Worm (Caenorhabditis elegans) whole organism, L2 larva: ENCODE measurements around the gene K11H3.5.

Source experiments
- C34F6.9 ChIP-seq: fragments of 150-350 bp; optimal IDR thresholded peaks from 2 replicates; lab custom pipeline; 2014; ENCODE audit warnings: missing biosample characterization, missing genetic modification characterization
- F13H6.1 ChIP-seq: sonication (generic microtip); optimal IDR thresholded peaks from 2 replicates; lab custom pipeline; 2016; ENCODE audit warnings: missing genetic modification characterization, missing compliant biosample characterization
- R02D3.7 ChIP-seq: fragments of 150-350 bp; optimal IDR thresholded peaks from 2 replicates; lab custom pipeline; 2014; ENCODE audit warnings: missing biosample characterization, missing genetic modification characterization
- Y55F3AM.14 ChIP-seq: fragments of 200-800 bp; sonication (Bioruptor generic); optimal IDR thresholded peaks from 2 replicates; lab custom pipeline; 2018; ENCODE audit warnings: mild to moderate bottlenecking, missing genetic modification characterization, missing compliant biosample characterization
- ZK546.5 ChIP-seq: sonication (generic microtip); optimal IDR thresholded peaks from 2 replicates; lab custom pipeline; 2017; ENCODE audit warnings: missing biosample characterization, missing genetic modification characterization
- alr-1 ChIP-seq: fragments of 150-350 bp; optimal IDR thresholded peaks from 2 replicates; lab custom pipeline; 2014; ENCODE audit warnings: missing biosample characterization, missing genetic modification characterization
- aly-2 ChIP-seq: fragments of 150-350 bp; optimal IDR thresholded peaks from 2 replicates; lab custom pipeline; 2014; ENCODE audit warnings: missing biosample characterization, missing genetic modification characterization
- ama-1 ChIP-seq: fragments of 150-350 bp; optimal IDR thresholded peaks from 2 replicates; lab custom pipeline; 2018; ENCODE audit warnings: inconsistent platforms
- blmp-1 ChIP-seq: sonication (generic microtip); optimal IDR thresholded peaks from 2 replicates; lab custom pipeline; 2017; ENCODE audit warnings: missing genetic modification characterization, mild to moderate bottlenecking, missing compliant biosample characterization, antibody characterized with exemption, moderate library complexity; ENCODE audit not compliant: insufficient read depth
- ceh-16 ChIP-seq: fragments of 150-350 bp; optimal IDR thresholded peaks from 2 replicates; lab custom pipeline; 2014; ENCODE audit warnings: missing biosample characterization, missing genetic modification characterization
- ceh-82 ChIP-seq: fragments of 150-350 bp; optimal IDR thresholded peaks from 2 replicates; lab custom pipeline; 2014; ENCODE audit warnings: missing biosample characterization, missing genetic modification characterization
- crh-2 ChIP-seq: sonication (generic microtip); optimal IDR thresholded peaks from 2 replicates; lab custom pipeline; 2017; ENCODE audit warnings: missing biosample characterization, missing genetic modification characterization
- dmd-4 ChIP-seq: sonication (generic microtip); optimal IDR thresholded peaks from 2 replicates; lab custom pipeline; 2017; ENCODE audit warnings: missing biosample characterization, missing genetic modification characterization
- egl-27 ChIP-seq: sonication (generic microtip); optimal IDR thresholded peaks from 3 replicates; lab custom pipeline; 2017; ENCODE audit warnings: missing biosample characterization, missing genetic modification reagents, missing genetic modification characterization
- elt-1 ChIP-seq: fragments of 150-350 bp; optimal IDR thresholded peaks from 2 replicates; lab custom pipeline; 2014; ENCODE audit warnings: missing biosample characterization, missing genetic modification characterization
- elt-3 ChIP-seq: sonication (generic microtip); optimal IDR thresholded peaks from 2 replicates; lab custom pipeline; 2017; ENCODE audit warnings: missing biosample characterization, missing genetic modification characterization
- fos-1 ChIP-seq: fragments of 150-350 bp; optimal IDR thresholded peaks from 2 replicates; lab custom pipeline; 2014; ENCODE audit warnings: missing biosample characterization, missing genetic modification characterization
- gmeb-1 ChIP-seq: fragments of 150-350 bp; optimal IDR thresholded peaks from 2 replicates; lab custom pipeline; 2014; ENCODE audit warnings: missing biosample characterization, missing genetic modification characterization
- lin-11 ChIP-seq: fragments of 150-350 bp; sonication (generic microtip); optimal IDR thresholded peaks from 2 replicates; lab custom pipeline; 2014; ENCODE audit warnings: missing biosample characterization, missing genetic modification characterization, inconsistent platforms, mixed read lengths
- lin-13 ChIP-seq: fragments of 150-350 bp; optimal IDR thresholded peaks from 2 replicates; lab custom pipeline; 2014; ENCODE audit warnings: missing biosample characterization, missing genetic modification reagents, missing genetic modification characterization
- lin-39 ChIP-seq: fragments of 150-350 bp; optimal IDR thresholded peaks from 2 replicates; lab custom pipeline; 2014; ENCODE audit warnings: missing biosample characterization, missing genetic modification reagents, missing genetic modification characterization
- lsy-2 ChIP-seq, 2 experiments: fragments of 150-350 bp in 1 of 2; sonication (generic microtip) in 1 of 2; optimal IDR thresholded peaks; 2 replicates each; lab custom pipeline; 2014 to 2017; ENCODE audit warnings: missing biosample characterization in 2 of 2, missing genetic modification characterization in 2 of 2
- mab-5 ChIP-seq: fragments of 150-350 bp; optimal IDR thresholded peaks from 2 replicates; lab custom pipeline; 2014; ENCODE audit warnings: missing biosample characterization, missing genetic modification characterization
- mbf-1 ChIP-seq: sonication (generic microtip); optimal IDR thresholded peaks from 2 replicates; lab custom pipeline; 2017; ENCODE audit warnings: missing biosample characterization, missing genetic modification characterization
- mdl-1 ChIP-seq, 2 experiments: fragments of 150-350 bp in 1 of 2; sonication (generic microtip) in 1 of 2; optimal IDR thresholded peaks; 2 replicates each; lab custom pipeline; 2017; ENCODE audit warnings: missing biosample characterization in 2 of 2, missing genetic modification characterization in 2 of 2
- nhr-10 ChIP-seq: sonication (generic microtip); optimal IDR thresholded peaks from 2 replicates; lab custom pipeline; 2017; ENCODE audit warnings: missing biosample characterization, missing genetic modification characterization
- nhr-11 ChIP-seq: fragments of 150-350 bp; optimal IDR thresholded peaks from 2 replicates; lab custom pipeline; 2014; ENCODE audit warnings: missing biosample characterization, missing genetic modification characterization
- nhr-12 ChIP-seq: fragments of 150-350 bp; optimal IDR thresholded peaks from 2 replicates; lab custom pipeline; 2014; ENCODE audit warnings: missing biosample characterization, missing genetic modification characterization
- nhr-129 ChIP-seq: fragments of 150-350 bp; optimal IDR thresholded peaks from 2 replicates; lab custom pipeline; 2014; ENCODE audit warnings: missing biosample characterization, missing genetic modification characterization
- nhr-21 ChIP-seq: fragments of 150-350 bp; optimal IDR thresholded peaks from 2 replicates; lab custom pipeline; 2014; ENCODE audit warnings: missing biosample characterization, missing genetic modification characterization
- nhr-23 ChIP-seq: fragments of 150-350 bp; optimal IDR thresholded peaks from 2 replicates; lab custom pipeline; 2014; ENCODE audit warnings: missing biosample characterization, missing genetic modification reagents, missing genetic modification characterization
- nhr-237 ChIP-seq: fragments of 150-350 bp; optimal IDR thresholded peaks from 2 replicates; lab custom pipeline; 2014; ENCODE audit warnings: missing biosample characterization, missing genetic modification characterization
- nhr-25 ChIP-seq: fragments of 150-350 bp; sonication (generic microtip); optimal IDR thresholded peaks from 3 replicates; lab custom pipeline; 2014; ENCODE audit warnings: missing biosample characterization, missing genetic modification characterization
- nhr-6 ChIP-seq: fragments of 150-350 bp; optimal IDR thresholded peaks from 2 replicates; lab custom pipeline; 2014; ENCODE audit warnings: missing biosample characterization, missing genetic modification characterization
- nhr-77 ChIP-seq: fragments of 150-350 bp; optimal IDR thresholded peaks from 2 replicates; lab custom pipeline; 2014; ENCODE audit warnings: missing biosample characterization, missing genetic modification characterization
- peb-1 ChIP-seq: fragments of 150-350 bp; optimal IDR thresholded peaks from 2 replicates; lab custom pipeline; 2014; ENCODE audit warnings: missing biosample characterization, missing genetic modification characterization
- sem-4 ChIP-seq: fragments of 150-350 bp; optimal IDR thresholded peaks from 2 replicates; lab custom pipeline; 2014; ENCODE audit warnings: missing biosample characterization, missing genetic modification reagents, missing genetic modification characterization
- skn-1 ChIP-seq: sonication (generic microtip); optimal IDR thresholded peaks from 2 replicates; lab custom pipeline; 2017; ENCODE audit warnings: missing biosample characterization, missing genetic modification characterization
- sma-3 ChIP-seq: sonication (generic microtip); optimal IDR thresholded peaks from 2 replicates; lab custom pipeline; 2016; ENCODE audit warnings: missing genetic modification reagents, missing genetic modification characterization, missing compliant biosample characterization
- sma-9 ChIP-seq, 2 experiments: fragments of 150-350 bp in 1 of 2; sonication (generic microtip) in 1 of 2; optimal IDR thresholded peaks; 2 replicates each; lab custom pipeline; 2014 to 2016; ENCODE audit warnings: missing genetic modification characterization in 2 of 2, mild to moderate bottlenecking in 1 of 2, missing biosample characterization in 1 of 2, missing compliant biosample characterization in 1 of 2, missing genetic modification reagents in 1 of 2, moderate library complexity in 1 of 2
- snpc-4 ChIP-seq: fragments of 150-350 bp; optimal IDR thresholded peaks from 2 replicates; lab custom pipeline; 2014; ENCODE audit warnings: missing biosample characterization, missing genetic modification characterization
- unc-39 ChIP-seq: fragments of 150-350 bp; optimal IDR thresholded peaks from 2 replicates; lab custom pipeline; 2014; ENCODE audit warnings: missing biosample characterization, missing genetic modification characterization
- unc-55 ChIP-seq: fragments of 150-350 bp; sonication (generic microtip); optimal IDR thresholded peaks from 3 replicates; lab custom pipeline; 2014; ENCODE audit warnings: missing biosample characterization, missing genetic modification reagents, missing genetic modification characterization
- unc-62 ChIP-seq: fragments of 150-350 bp; optimal IDR thresholded peaks from 2 replicates; lab custom pipeline; 2014; ENCODE audit warnings: missing biosample characterization, missing genetic modification reagents, missing genetic modification characterization
- zag-1 ChIP-seq: fragments of 150-350 bp; optimal IDR thresholded peaks from 2 replicates; lab custom pipeline; 2014; ENCODE audit warnings: missing biosample characterization, missing genetic modification characterization
- ztf-1 ChIP-seq: fragments of 200-800 bp; sonication (Bioruptor generic); conservative IDR thresholded peaks from 2 replicates; pipeline ENCODE4 v1.3.6; 2022; ENCODE audit warnings: missing genetic modification characterization, missing compliant biosample characterization
- ztf-11 ChIP-seq: sonication (generic microtip); optimal IDR thresholded peaks from 2 replicates; lab custom pipeline; 2017; ENCODE audit warnings: missing biosample characterization, missing genetic modification characterization
- ztf-4 ChIP-seq: fragments of 150-350 bp; optimal IDR thresholded peaks from 2 replicates; lab custom pipeline; 2014; ENCODE audit warnings: missing biosample characterization, missing genetic modification characterization

Gene K11H3.5

ce11 chrIII:9827163-9827951, 16.2 kb upstream of the K11H3.5 start, which contains the start of the genes ZK632.10 and ZK632.11:
TSS of gene ZK632.10 (minus strand) at chrIII:9827722.
TSS of gene ZK632.11 (plus strand) at chrIII:9827915.
- TF ChIP-seq lin-13 (GFP tag; lab: Kevin White, UChicago): peak; percentile 61
- TF ChIP-seq nhr-77 (tag; lab: Kevin White, UChicago): no peak
- no peak for TF ChIP-seq elt-1 (tag; lab: Kevin White, UChicago)
- peak; percentile 16 for TF ChIP-seq ztf-4 (tag; lab: Kevin White, UChicago)
- TF ChIP-seq alr-1: no peak
- peak; percentile 93 for TF ChIP-seq unc-55 (GFP tag; lab: Kevin White, UChicago)
- no peak for TF ChIP-seq elt-3 (tag; lab: Kevin White, UChicago)
- no peak for TF ChIP-seq ztf-11 (tag; lab: Kevin White, UChicago)
- TF ChIP-seq dmd-4 (tag; lab: Kevin White, UChicago): no peak
- TF ChIP-seq C34F6.9 (tag; lab: Kevin White, UChicago): peak; percentile 81
- TF ChIP-seq sma-9 (GFP tag; optimal IDR thresholded peaks at IDR 0.05; lab: Kevin White, UChicago): no peak
- TF ChIP-seq sma-9 (tag; optimal IDR thresholded peaks at IDR 0.05; lab: Kevin White, UChicago): no peak
- no peak for TF ChIP-seq unc-62 (GFP tag; lab: Kevin White, UChicago)
- no peak for TF ChIP-seq snpc-4 (tag; lab: Kevin White, UChicago)
- no peak for TF ChIP-seq mbf-1 (tag; lab: Kevin White, UChicago)
- TF ChIP-seq Y55F3AM.14: no peak
- TF ChIP-seq sma-3 (GFP tag; lab: Kevin White, UChicago): peak; percentile 36
- no peak for TF ChIP-seq nhr-6 (tag; lab: Kevin White, UChicago)
- no peak for TF ChIP-seq lin-39
- no peak for TF ChIP-seq ama-1 (lab: Kevin White, UChicago)
- no peak for TF ChIP-seq nhr-21
- no peak for TF ChIP-seq F13H6.1 (tag; lab: Kevin White, UChicago)
- peak; percentile 30 for TF ChIP-seq crh-2
- no peak for TF ChIP-seq nhr-23
- TF ChIP-seq nhr-12: no peak
- TF ChIP-seq ceh-16 (tag; lab: Kevin White, UChicago): no peak
- peak; percentile 86 to 99 for TF ChIP-seq lsy-2 (tag; optimal IDR thresholded peaks at IDR 0.05; lab: Kevin White, UChicago)
- peak; percentile 44 for TF ChIP-seq nhr-129 (tag; lab: Kevin White, UChicago)
- TF ChIP-seq ZK546.5 (tag; lab: Kevin White, UChicago): no peak
- TF ChIP-seq mab-5 (tag; lab: Kevin White, UChicago): no peak
- no peak for TF ChIP-seq zag-1 (tag; lab: Kevin White, UChicago)
- no peak for TF ChIP-seq nhr-237 (tag; lab: Kevin White, UChicago)
- peak; percentile 33 for TF ChIP-seq fos-1
- no peak for TF ChIP-seq ceh-82 (tag; lab: Kevin White, UChicago)
- peak; percentile 9 for TF ChIP-seq nhr-25
- no peak for TF ChIP-seq peb-1 (tag; lab: Kevin White, UChicago)
- no peak for TF ChIP-seq mdl-1 (tag; optimal IDR thresholded peaks at IDR 0.05; lab: Kevin White, UChicago)
- no peak for TF ChIP-seq sem-4 (tag; lab: Kevin White, UChicago)
- no peak for TF ChIP-seq blmp-1 (tag; lab: Kevin White, UChicago)
- peak; percentile 7 for TF ChIP-seq egl-27
- TF ChIP-seq lin-11 (tag; lab: Kevin White, UChicago): no peak
- no peak for TF ChIP-seq nhr-11 (tag; lab: Kevin White, UChicago)
- no peak for TF ChIP-seq aly-2 (tag; lab: Kevin White, UChicago)
- no peak for TF ChIP-seq R02D3.7 (tag; lab: Kevin White, UChicago)
- peak; percentile 25 for TF ChIP-seq gmeb-1
- no peak for TF ChIP-seq skn-1 (tag; lab: Kevin White, UChicago)
- no peak for TF ChIP-seq unc-39 (tag; lab: Kevin White, UChicago)
- no peak for TF ChIP-seq nhr-10 (tag; lab: Kevin White, UChicago)
- TF ChIP-seq ztf-1 (GFP tag; lab: Robert Waterston, UW): no peak
